Fruit fly (Drosophila melanogaster) whole organism, embryonic: Measurements from ENCODE around the gene CG43922.

Experiments
- Antp ChIP-seq: fragments of 200-800 bp; sonication (Bioruptor generic); optimal IDR thresholded peaks from 3 replicates; lab custom pipeline; 2016; ENCODE audit warnings: missing biosample characterization, missing genetic modification characterization
- BEAF-32 ChIP-seq: fragments of 200-800 bp; sonication (Bioruptor generic); optimal IDR thresholded peaks from 3 replicates; lab custom pipeline; 2017; ENCODE audit warnings: missing biosample characterization, missing genetic modification characterization, mild to moderate bottlenecking, moderate library complexity, missing genetic modification reagents
- CG10565 ChIP-seq: fragments of 200-800 bp; sonication (Bioruptor generic); optimal IDR thresholded peaks from 3 replicates; lab custom pipeline; 2016; ENCODE audit warnings: missing biosample characterization, mild to moderate bottlenecking, missing genetic modification characterization
- CG11398 ChIP-seq: fragments of 200-800 bp; sonication (Bioruptor generic); optimal IDR thresholded peaks from 2 replicates; lab custom pipeline; 2016; ENCODE audit warnings: missing biosample characterization, missing genetic modification characterization
- CG12942 ChIP-seq: fragments of 200-800 bp; sonication (Bioruptor generic); optimal IDR thresholded peaks from 3 replicates; lab custom pipeline; 2016; ENCODE audit warnings: missing biosample characterization, missing genetic modification characterization
- CG1647 ChIP-seq: fragments of 200-800 bp; sonication (Bioruptor generic); optimal IDR thresholded peaks from 3 replicates; lab custom pipeline; 2016; ENCODE audit warnings: missing biosample characterization, missing genetic modification characterization
- CG16779 ChIP-seq: fragments of 200-800 bp; sonication (Bioruptor generic); IDR thresholded peaks from 2 replicates; pipeline ENCODE4 v1.3.6; 2022; ENCODE audit warnings: missing biosample characterization, missing genetic modification characterization
- CG17328 ChIP-seq: fragments of 200-800 bp; sonication (Bioruptor generic); IDR thresholded peaks from 2 replicates; pipeline ENCODE4 v1.3.6; 2022; ENCODE audit warnings: missing biosample characterization, missing genetic modification characterization
- CG17385 ChIP-seq: fragments of 200-800 bp; sonication (Bioruptor generic); optimal IDR thresholded peaks from 3 replicates; lab custom pipeline; 2018; ENCODE audit warnings: missing biosample characterization, mild to moderate bottlenecking, missing genetic modification characterization
- CG17802 ChIP-seq: fragments of 200-800 bp; sonication (Bioruptor generic); optimal IDR thresholded peaks from 2 replicates; lab custom pipeline; 2018; ENCODE audit warnings: missing biosample characterization, mild to moderate bottlenecking, missing genetic modification characterization, moderate library complexity
- CG18262 ChIP-seq: fragments of 200-800 bp; optimal IDR thresholded peaks from 3 replicates; lab custom pipeline; 2019; ENCODE audit warnings: missing biosample characterization, mild to moderate bottlenecking, missing genetic modification characterization, moderate library complexity
- CG18619 ChIP-seq: fragments of 200-800 bp; sonication (Bioruptor generic); optimal IDR thresholded peaks from 3 replicates; lab custom pipeline; 2017; ENCODE audit warnings: missing biosample characterization, mild to moderate bottlenecking, missing genetic modification characterization
- CG18764 ChIP-seq: fragments of 200-800 bp; sonication (Bioruptor generic); optimal IDR thresholded peaks from 3 replicates; lab custom pipeline; 2016; ENCODE audit warnings: missing biosample characterization, missing genetic modification characterization
- CG2678 ChIP-seq: fragments of 200-800 bp; sonication (Bioruptor generic); optimal IDR thresholded peaks from 3 replicates; lab custom pipeline; 2019; ENCODE audit warnings: missing biosample characterization, mild to moderate bottlenecking, missing genetic modification characterization, moderate library complexity
- CG2875 ChIP-seq: fragments of 200-800 bp; sonication (Bioruptor generic); optimal IDR thresholded peaks from 2 replicates; lab custom pipeline; 2017; ENCODE audit warnings: missing biosample characterization, mild to moderate bottlenecking, missing genetic modification characterization, missing genetic modification reagents
- CG30431 ChIP-seq: fragments of 200-800 bp; sonication (Bioruptor generic); optimal IDR thresholded peaks from 2 replicates; lab custom pipeline; 2017; ENCODE audit warnings: missing biosample characterization, missing genetic modification characterization
- CG3281 ChIP-seq: fragments of 200-800 bp; sonication (Bioruptor generic); optimal IDR thresholded peaks from 3 replicates; lab custom pipeline; 2017; ENCODE audit warnings: missing biosample characterization, mild to moderate bottlenecking, missing genetic modification characterization
- CG34422 ChIP-seq: fragments of 200-800 bp; sonication (Bioruptor generic); IDR thresholded peaks from 3 replicates; pipeline ENCODE4 v1.3.6; 2022; ENCODE audit warnings: missing biosample characterization, missing genetic modification characterization
- CG3838 ChIP-seq: fragments of 200-800 bp; sonication (Bioruptor generic); optimal IDR thresholded peaks from 3 replicates; lab custom pipeline; 2016; ENCODE audit warnings: missing biosample characterization, missing genetic modification characterization
- CG9609 ChIP-seq: fragments of 200-800 bp; sonication (Bioruptor generic); optimal IDR thresholded peaks from 3 replicates; lab custom pipeline; 2016; ENCODE audit warnings: missing biosample characterization, missing genetic modification characterization
- Chrac-16 ChIP-seq: fragments of 200-800 bp; sonication (Bioruptor generic); optimal IDR thresholded peaks from 3 replicates; lab custom pipeline; 2016; ENCODE audit warnings: missing biosample characterization, missing genetic modification characterization
- Dad ChIP-seq: fragments of 200-800 bp; sonication (Bioruptor generic); optimal IDR thresholded peaks from 3 replicates; lab custom pipeline; 2016; ENCODE audit warnings: missing biosample characterization, missing genetic modification characterization
- Ets65A ChIP-seq: fragments of 200-800 bp; sonication (Bioruptor generic); peaks from one replicate; lab custom pipeline; 2016; ENCODE audit warnings: missing biosample characterization, missing genetic modification characterization
- Hand ChIP-seq: fragments of 200-800 bp; sonication (Bioruptor generic); optimal IDR thresholded peaks from 2 replicates; lab custom pipeline; 2017; ENCODE audit warnings: mild to moderate bottlenecking, missing biosample characterization, missing genetic modification reagents, missing genetic modification characterization
- HmgD ChIP-seq: fragments of 200-800 bp; sonication (Bioruptor generic); optimal IDR thresholded peaks from 3 replicates; lab custom pipeline; 2016; ENCODE audit warnings: missing biosample characterization, missing genetic modification characterization
- Hmr ChIP-seq: fragments of 200-800 bp; sonication (Bioruptor generic); optimal IDR thresholded peaks from 3 replicates; lab custom pipeline; 2017; ENCODE audit warnings: mild to moderate bottlenecking, missing biosample characterization, missing genetic modification reagents, missing genetic modification characterization
- Hr39 ChIP-seq: fragments of >200 bp; optimal IDR thresholded peaks from 2 replicates; lab custom pipeline; 2017
- Hr51 ChIP-seq, 2 experiments: fragments of 200-800 bp; sonication (Bioruptor generic); optimal IDR thresholded peaks; 2 replicates in 1 of 2; 3 replicates in 1 of 2; lab custom pipeline; 2016 to 2018; ENCODE audit warnings: missing biosample characterization in 2 of 2, missing genetic modification characterization in 2 of 2, mild to moderate bottlenecking in 1 of 2, moderate library complexity in 1 of 2
- Max ChIP-seq: fragments of 200-800 bp; sonication (Bioruptor generic); optimal IDR thresholded peaks from 2 replicates; lab custom pipeline; 2016; ENCODE audit warnings: missing biosample characterization, mild to moderate bottlenecking, missing genetic modification characterization
- Side ChIP-seq: fragments of 200-800 bp; sonication (Bioruptor generic); optimal IDR thresholded peaks from 2 replicates; lab custom pipeline; 2016; ENCODE audit warnings: missing biosample characterization, missing genetic modification characterization
- TFAM ChIP-seq: fragments of 200-800 bp; sonication (Bioruptor generic); optimal IDR thresholded peaks from 2 replicates; lab custom pipeline; 2017; ENCODE audit warnings: missing biosample characterization, missing genetic modification characterization, inconsistent platforms
- Xbp1 ChIP-seq: fragments of 200-800 bp; sonication (Bioruptor generic); optimal IDR thresholded peaks from 3 replicates; lab custom pipeline; 2016; ENCODE audit warnings: missing biosample characterization, mild to moderate bottlenecking, missing genetic modification characterization
- bbx ChIP-seq: fragments of 200-800 bp; sonication (Bioruptor generic); IDR thresholded peaks from 2 replicates; pipeline ENCODE4 v1.3.6; 2022; ENCODE audit warnings: missing biosample characterization, missing genetic modification characterization; ENCODE audit not compliant: partially characterized antibody
- bsh ChIP-seq, 2 experiments: fragments of 200-800 bp; sonication (Bioruptor generic); optimal IDR thresholded peaks; 2 replicates each; lab custom pipeline; 2017 to 2018; ENCODE audit warnings: mild to moderate bottlenecking in 2 of 2, missing biosample characterization in 2 of 2, missing genetic modification characterization in 2 of 2, moderate library complexity in 1 of 2
- chif ChIP-seq, 2 experiments: fragments of 200-800 bp; sonication (Bioruptor generic); optimal IDR thresholded peaks; 3 replicates each; lab custom pipeline; 2016; ENCODE audit warnings: missing biosample characterization in 2 of 2, missing genetic modification characterization in 2 of 2
- chm ChIP-seq: fragments of 200-800 bp; sonication (Bioruptor generic); IDR thresholded peaks from 2 replicates; pipeline ENCODE4 v1.3.6; 2022; ENCODE audit warnings: missing biosample characterization, missing genetic modification characterization
- chn ChIP-seq: fragments of 200-800 bp; sonication (Bioruptor generic); optimal IDR thresholded peaks from 2 replicates; lab custom pipeline; 2016; ENCODE audit warnings: missing biosample characterization, missing genetic modification characterization
- da ChIP-seq: fragments of 200-800 bp; sonication (Bioruptor generic); optimal IDR thresholded peaks from 2 replicates; lab custom pipeline; 2016; ENCODE audit warnings: missing biosample characterization, missing genetic modification characterization
- dan ChIP-seq: fragments of 200-800 bp; sonication (Bioruptor generic); IDR thresholded peaks from 2 replicates; pipeline ENCODE4 v1.3.6; 2022; ENCODE audit warnings: missing biosample characterization, missing genetic modification characterization
- emc ChIP-seq: fragments of 200-800 bp; sonication (Bioruptor generic); optimal IDR thresholded peaks from 2 replicates; lab custom pipeline; 2016; ENCODE audit warnings: missing biosample characterization, missing genetic modification characterization
- eyg ChIP-seq: fragments of 200-800 bp; sonication (Bioruptor generic); optimal IDR thresholded peaks from 3 replicates; lab custom pipeline; 2016; ENCODE audit warnings: missing biosample characterization, missing genetic modification characterization
- gsb-n ChIP-seq: fragments of 200-800 bp; sonication (Bioruptor generic); optimal IDR thresholded peaks from 3 replicates; lab custom pipeline; 2018; ENCODE audit warnings: missing biosample characterization, mild to moderate bottlenecking, missing genetic modification characterization
- gt ChIP-seq: fragments of 200-800 bp; sonication (Bioruptor generic); IDR thresholded peaks from 2 replicates; pipeline ENCODE4 v1.3.6; 2022; ENCODE audit warnings: missing biosample characterization, missing genetic modification characterization
- h ChIP-seq: fragments of >200 bp; optimal IDR thresholded peaks from 2 replicates; lab custom pipeline; 2017
- inv ChIP-seq: fragments of 200-800 bp; sonication (Bioruptor generic); IDR thresholded peaks from 2 replicates; pipeline ENCODE4 v1.3.6; 2022; ENCODE audit warnings: missing biosample characterization, missing genetic modification characterization; ENCODE audit not compliant: partially characterized antibody
- lbe ChIP-seq: fragments of 200-800 bp; sonication (Bioruptor generic); optimal IDR thresholded peaks from 2 replicates; lab custom pipeline; 2016; ENCODE audit warnings: missing biosample characterization, mild to moderate bottlenecking, missing genetic modification characterization
- onecut ChIP-seq: fragments of 200-800 bp; sonication (Bioruptor generic); IDR thresholded peaks from 2 replicates; pipeline ENCODE4 v1.3.6; 2022; ENCODE audit warnings: missing biosample characterization, missing genetic modification characterization
- so ChIP-seq: fragments of 200-800 bp; sonication (Bioruptor generic); IDR thresholded peaks from 3 replicates; pipeline ENCODE4 v1.3.6; 2022; ENCODE audit warnings: missing biosample characterization, missing genetic modification characterization
- sob ChIP-seq: fragments of 200-800 bp; sonication (Bioruptor generic); IDR thresholded peaks from 2 replicates; pipeline ENCODE4 v1.3.6; 2022; ENCODE audit warnings: missing biosample characterization, missing genetic modification characterization
- stwl ChIP-seq: fragments of 200-800 bp; sonication (Bioruptor generic); optimal IDR thresholded peaks from 3 replicates; lab custom pipeline; 2018; ENCODE audit warnings: missing biosample characterization, mild to moderate bottlenecking, missing genetic modification characterization, moderate library complexity
- twi ChIP-seq: fragments of 200-800 bp; optimal IDR thresholded peaks from 2 replicates; lab custom pipeline; 2019; ENCODE audit warnings: missing biosample characterization, mild to moderate bottlenecking, missing genetic modification characterization, moderate library complexity
- zf30C ChIP-seq: fragments of 200-800 bp; sonication (Bioruptor generic); optimal IDR thresholded peaks from 3 replicates; lab custom pipeline; 2018; ENCODE audit warnings: missing biosample characterization, mild to moderate bottlenecking, missing genetic modification characterization

Gene CG43922

dm6 chr2L:6351809-6352182 is 43.2 kb upstream of the CG43922 start (continued):
- TF ChIP-seq emc (GFP tag; lab: Kevin White, UChicago): peak; percentile 47
- no peak for TF ChIP-seq CG10565
- no peak for TF ChIP-seq lbe
- TF ChIP-seq Side (GFP tag; lab: Kevin White, UChicago): peak; percentile 54
- TF ChIP-seq BEAF-32 (GFP tag; lab: Kevin White, UChicago): no peak
- peak; percentile 92 for TF ChIP-seq sob (GFP tag; lab: Robert Waterston, UW)
- TF ChIP-seq CG16779 (GFP tag; lab: Robert Waterston, UW): peak; percentile 55; the same call in 1 of the 2 replicates
- peak; percentile 51 for TF ChIP-seq CG9609 (GFP tag; lab: Kevin White, UChicago)
- TF ChIP-seq so (GFP tag; lab: Robert Waterston, UW): peak; percentile 79; the same call in 1 of the 3 replicates
- TF ChIP-seq CG12942 (GFP tag; lab: Kevin White, UChicago): peak; percentile 55
- peak; percentile 94 for TF ChIP-seq Ets65A (GFP tag; lab: Kevin White, UChicago)
- peak; percentile 38 for TF ChIP-seq da (GFP tag; lab: Kevin White, UChicago)
- TF ChIP-seq zf30C (GFP tag; lab: Kevin White, UChicago): no peak
- TF ChIP-seq eyg: peak; percentile 70
- TF ChIP-seq dan (GFP tag; lab: Robert Waterston, UW): no peak
- TF ChIP-seq CG17328 (GFP tag; lab: Robert Waterston, UW): peak; percentile 36
- no peak for TF ChIP-seq bbx (GFP tag; lab: Robert Waterston, UW)
- no peak for TF ChIP-seq stwl (tag; lab: Kevin White, UChicago)
- TF ChIP-seq chn (GFP tag; lab: Kevin White, UChicago): peak; percentile 65
- TF ChIP-seq CG18262: peak; percentile 74
- peak; percentile 72 for TF ChIP-seq Xbp1 (GFP tag; lab: Kevin White, UChicago)
- peak; percentile 87 for TF ChIP-seq CG34422 (GFP tag; lab: Robert Waterston, UW)
- TF ChIP-seq TFAM (GFP tag; lab: Kevin White, UChicago): no peak
- TF ChIP-seq CG17385 (GFP tag; lab: Kevin White, UChicago): peak; percentile 71
- no peak for TF ChIP-seq Hr39 (lab: Kevin White, UChicago)
- peak; percentile 72 for TF ChIP-seq Antp (GFP tag; lab: Kevin White, UChicago)
- no peak for TF ChIP-seq chm
- TF ChIP-seq chif (GFP tag; optimal IDR thresholded peaks at IDR 0.05; lab: Kevin White, UChicago): peak; percentile 73 to 78
- peak; percentile 49 for TF ChIP-seq HmgD (GFP tag; lab: Kevin White, UChicago)
- peak; percentile 35 for TF ChIP-seq CG17802 (tag; lab: Kevin White, UChicago)
- peak; percentile 63 for TF ChIP-seq twi (tag; lab: Kevin White, UChicago)
- peak; percentile 48 to 89 for TF ChIP-seq Hr51 (GFP tag; optimal IDR thresholded peaks at IDR 0.05; lab: Kevin White, UChicago)
- no peak for TF ChIP-seq h (lab: Kevin White, UChicago)
- TF ChIP-seq CG2875 (GFP tag; lab: Kevin White, UChicago): no peak
- TF ChIP-seq CG18619: peak; percentile 82
- TF ChIP-seq CG11398: no peak
- TF ChIP-seq gsb-n: peak; percentile 23
- TF ChIP-seq Max: peak; percentile 69
- TF ChIP-seq Dad (GFP tag; lab: Kevin White, UChicago): peak; percentile 59
- TF ChIP-seq CG2678: peak; percentile 96
- peak; percentile 90 for TF ChIP-seq CG3281 (GFP tag; lab: Kevin White, UChicago)
- TF ChIP-seq onecut (GFP tag; lab: Robert Waterston, UW): peak; percentile 42
- TF ChIP-seq bsh (GFP tag; optimal IDR thresholded peaks at IDR 0.05; lab: Kevin White, UChicago): peak in 1 of 2 experiments; percentile 66
- peak; percentile 69 for TF ChIP-seq CG1647 (GFP tag; lab: Kevin White, UChicago)
- TF ChIP-seq CG30431 (GFP tag; lab: Kevin White, UChicago): peak; percentile 48
- TF ChIP-seq Hand (GFP tag; lab: Kevin White, UChicago): peak; percentile 66
- peak; percentile 50 for TF ChIP-seq CG18764
- peak; percentile 61 for TF ChIP-seq inv
- TF ChIP-seq Hmr (GFP tag; lab: Kevin White, UChicago): peak; percentile 90
- peak; percentile 77 for TF ChIP-seq Chrac-16
- no peak for TF ChIP-seq CG3838 (GFP tag; lab: Kevin White, UChicago)
- TF ChIP-seq gt (GFP tag; lab: Robert Waterston, UW): peak; percentile 38; the same call in 1 of the 2 replicates
